Fruit fly (Drosophila melanogaster): ENCODE results near the gene mtgo.

mtgo gene

dm6 chr2L:16643961-16644360 lies 99.1 kb downstream of the mtgo start (continued):
- no peak for TF ChIP-seq fd85E (GFP tag; optimal IDR thresholded peaks at IDR 0.05)
- TF ChIP-seq pdm3 (GFP tag; optimal IDR thresholded peaks at IDR 0.05) = peak; percentile 70
- TF ChIP-seq achi (GFP tag; optimal IDR thresholded peaks at IDR 0.05) = peak; percentile 60
- peak; percentile 14 for TF ChIP-seq fd59A (GFP tag; optimal IDR thresholded peaks at IDR 0.05)
- TF ChIP-seq Ets96B (tag; optimal IDR thresholded peaks at IDR 0.05) = peak; percentile 32
- TF ChIP-seq dsx (GFP tag; optimal IDR thresholded peaks at IDR 0.05; ENCODE audit: poor library complexity, severe bottlenecking) = no peak
- peak; percentile 59 for TF ChIP-seq CG8632 (GFP tag; optimal IDR thresholded peaks at IDR 0.05)
- no peak for TF ChIP-seq fkh (GFP tag; optimal IDR thresholded peaks at IDR 0.05)
- TF ChIP-seq CG32006 (GFP tag; optimal IDR thresholded peaks at IDR 0.05) = peak; percentile 71
- peak; percentile 62 for TF ChIP-seq CG6163 (GFP tag; IDR thresholded peaks at IDR 0.05)
- peak; percentile 55 for TF ChIP-seq topi (GFP tag; optimal IDR thresholded peaks at IDR 0.05)
- peak; percentile 67 for TF ChIP-seq acj6 (GFP tag; optimal IDR thresholded peaks at IDR 0.05)
- peak; percentile 77; the same call in 2 of the 3 replicates for TF ChIP-seq CG8119 (GFP tag; IDR thresholded peaks at IDR 0.05)
- TF ChIP-seq CG11294 (GFP tag; IDR thresholded peaks at IDR 0.05) = no peak
- TF ChIP-seq Eip93F (GFP tag; optimal IDR thresholded peaks at IDR 0.05) = no peak
- peak; percentile 54 for TF ChIP-seq cyc (GFP tag; optimal IDR thresholded peaks at IDR 0.05)
- peak; percentile 62 for TF ChIP-seq Sox14 (GFP tag; optimal IDR thresholded peaks at IDR 0.05)
- peak; percentile 65 for TF ChIP-seq Eip75B (GFP tag; optimal IDR thresholded peaks at IDR 0.05)
- TF ChIP-seq CG6808 (GFP tag; optimal IDR thresholded peaks at IDR 0.05) = peak; percentile 31
- no peak for TF ChIP-seq Hr38 (GFP tag; optimal IDR thresholded peaks at IDR 0.05)
- TF ChIP-seq CG8319 (GFP tag; optimal IDR thresholded peaks at IDR 0.05) = peak; percentile 37
- TF ChIP-seq Lpt (GFP tag; optimal IDR thresholded peaks at IDR 0.05) = peak; percentile 46
- peak; percentile 55 for TF ChIP-seq Ets21C (GFP tag; optimal IDR thresholded peaks at IDR 0.05)

DNA sequence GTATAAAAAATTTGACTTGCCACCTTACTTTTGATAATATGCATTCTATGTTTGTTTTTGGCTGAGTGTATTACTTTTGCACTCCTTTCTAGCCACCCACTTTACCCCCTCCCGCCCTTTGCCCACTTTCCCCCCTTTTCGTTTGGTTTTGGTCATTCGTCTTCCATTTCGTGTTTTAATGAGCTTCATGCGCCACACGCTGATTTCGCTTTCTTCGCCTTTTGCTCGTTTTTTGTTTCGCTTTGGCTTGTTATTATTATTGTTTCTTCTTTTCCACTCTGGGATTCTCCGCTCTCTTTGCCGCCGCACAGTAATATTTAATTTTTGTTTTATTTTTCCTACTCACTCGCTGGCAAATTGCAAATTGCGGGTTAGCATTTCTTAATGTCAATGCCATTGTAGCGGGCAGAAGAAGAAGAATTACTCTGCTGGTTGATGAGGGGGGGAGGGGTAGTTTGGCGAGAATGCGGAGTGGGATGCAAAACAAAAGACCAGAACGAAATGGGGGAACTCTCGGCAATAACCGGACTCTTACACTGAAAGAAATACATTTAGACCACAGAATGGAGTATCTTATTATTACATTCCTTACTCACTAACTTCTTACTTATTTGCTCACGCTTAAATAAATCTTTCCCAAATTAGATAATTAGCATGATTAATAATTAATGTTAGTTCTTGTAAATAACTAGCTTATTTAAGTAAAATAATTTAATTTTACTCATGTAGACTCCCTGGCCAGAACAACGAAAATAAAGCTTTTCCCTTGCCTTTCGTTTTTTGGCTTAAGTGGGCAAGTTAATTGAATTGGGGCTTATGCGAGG lies 100.9 kb downstream of the mtgo start:
- TF ChIP-seq dac (GFP tag; optimal IDR thresholded peaks at IDR 0.05) (no peak), cyc (GFP tag; optimal IDR thresholded peaks at IDR 0.05) (no peak), CG6163 (GFP tag; IDR thresholded peaks at IDR 0.05) (no peak), pdm3 (GFP tag; optimal IDR thresholded peaks at IDR 0.05) (no peak), CG6792 (GFP tag; optimal IDR thresholded peaks at IDR 0.05) (no peak), CG31627 (GFP tag; optimal IDR thresholded peaks at IDR 0.05) (no peak), CG3032 (tag; optimal IDR thresholded peaks at IDR 0.05) (peak; percentile 21), CG10631 (GFP tag; optimal IDR thresholded peaks at IDR 0.05) (peak; percentile 15), Smox (GFP tag; optimal IDR thresholded peaks at IDR 0.05) (peak; percentile 19), CG6808 (GFP tag; optimal IDR thresholded peaks at IDR 0.05) (no peak), Sox14 (GFP tag; optimal IDR thresholded peaks at IDR 0.05) (peak; percentile 13), Eip78C (GFP tag) (peak; percentile 79), topi (GFP tag; optimal IDR thresholded peaks at IDR 0.05) (peak; percentile 30), Lpt (GFP tag; optimal IDR thresholded peaks at IDR 0.05) (no peak), CG34406 (GFP tag; optimal IDR thresholded peaks at IDR 0.05) (no peak), Ets21C (GFP tag; optimal IDR thresholded peaks at IDR 0.05) (no peak), CG8319 (GFP tag; optimal IDR thresholded peaks at IDR 0.05) (no peak), svp (GFP tag) (peak; percentile 73), vri (GFP tag; optimal IDR thresholded peaks at IDR 0.05) (no peak), CG11762 (GFP tag; optimal IDR thresholded peaks at IDR 0.05; ENCODE audit: insufficient read depth) (no peak), Hr4 (GFP tag; optimal IDR thresholded peaks at IDR 0.05) (no peak), Eip93F (GFP tag; optimal IDR thresholded peaks at IDR 0.05) (no peak), fd59A (GFP tag; optimal IDR thresholded peaks at IDR 0.05) (no peak), CG4318 (GFP tag; optimal IDR thresholded peaks at IDR 0.05) (no peak), ss (GFP tag; optimal IDR thresholded peaks at IDR 0.05) (no peak), CG8119 (GFP tag; IDR thresholded peaks at IDR 0.05) (peak; percentile 44; the same call in 1 of the 3 replicates), CG9139 (GFP tag; optimal IDR thresholded peaks at IDR 0.05) (no peak), esn (GFP tag; optimal IDR thresholded peaks at IDR 0.05) (peak; percentile 49), net (GFP tag; optimal IDR thresholded peaks at IDR 0.05) (no peak), fd85E (GFP tag; optimal IDR thresholded peaks at IDR 0.05) (no peak), spab (GFP tag; optimal IDR thresholded peaks at IDR 0.05) (no peak), acj6 (GFP tag; optimal IDR thresholded peaks at IDR 0.05) (peak; percentile 26), achi (GFP tag; optimal IDR thresholded peaks at IDR 0.05) (peak; percentile 0), CG6854 (GFP tag; optimal IDR thresholded peaks at IDR 0.05) (no peak), CG16779 (tag; optimal IDR thresholded peaks at IDR 0.05) (no peak), CG8632 (GFP tag; optimal IDR thresholded peaks at IDR 0.05) (no peak), lz (GFP tag; optimal IDR thresholded peaks at IDR 0.05) (peak; percentile 13), Ets96B (tag; optimal IDR thresholded peaks at IDR 0.05) (peak; percentile 22), Eip75B (GFP tag; optimal IDR thresholded peaks at IDR 0.05) (peak; percentile 2), CG3919 (GFP tag; optimal IDR thresholded peaks at IDR 0.05) (peak; percentile 26), CG32006 (GFP tag; optimal IDR thresholded peaks at IDR 0.05) (peak; percentile 40), Hr38 (GFP tag; optimal IDR thresholded peaks at IDR 0.05) (no peak)

Data from whole organism, prepupa.